Worm (Caenorhabditis elegans) whole organism, L2 larva: ENCODE data around the gene Y19D10B.8.

Experiments used
- C34F6.9 ChIP-seq: fragments of 150-350 bp; optimal IDR thresholded peaks from 2 replicates; lab custom pipeline; 2014; ENCODE audit warnings: missing biosample characterization, missing genetic modification characterization
- F13H6.1 ChIP-seq: sonication (generic microtip); optimal IDR thresholded peaks from 2 replicates; lab custom pipeline; 2016; ENCODE audit warnings: missing genetic modification characterization, missing compliant biosample characterization
- R02D3.7 ChIP-seq: fragments of 150-350 bp; optimal IDR thresholded peaks from 2 replicates; lab custom pipeline; 2014; ENCODE audit warnings: missing biosample characterization, missing genetic modification characterization
- Y55F3AM.14 ChIP-seq: fragments of 200-800 bp; sonication (Bioruptor generic); optimal IDR thresholded peaks from 2 replicates; lab custom pipeline; 2018; ENCODE audit warnings: mild to moderate bottlenecking, missing genetic modification characterization, missing compliant biosample characterization
- ZK546.5 ChIP-seq: sonication (generic microtip); optimal IDR thresholded peaks from 2 replicates; lab custom pipeline; 2017; ENCODE audit warnings: missing biosample characterization, missing genetic modification characterization
- alr-1 ChIP-seq: fragments of 150-350 bp; optimal IDR thresholded peaks from 2 replicates; lab custom pipeline; 2014; ENCODE audit warnings: missing biosample characterization, missing genetic modification characterization
- aly-2 ChIP-seq: fragments of 150-350 bp; optimal IDR thresholded peaks from 2 replicates; lab custom pipeline; 2014; ENCODE audit warnings: missing biosample characterization, missing genetic modification characterization
- blmp-1 ChIP-seq: sonication (generic microtip); optimal IDR thresholded peaks from 2 replicates; lab custom pipeline; 2017; ENCODE audit warnings: missing genetic modification characterization, mild to moderate bottlenecking, missing compliant biosample characterization, antibody characterized with exemption, moderate library complexity; ENCODE audit not compliant: insufficient read depth
- ceh-16 ChIP-seq: fragments of 150-350 bp; optimal IDR thresholded peaks from 2 replicates; lab custom pipeline; 2014; ENCODE audit warnings: missing biosample characterization, missing genetic modification characterization
- ceh-82 ChIP-seq: fragments of 150-350 bp; optimal IDR thresholded peaks from 2 replicates; lab custom pipeline; 2014; ENCODE audit warnings: missing biosample characterization, missing genetic modification characterization
- crh-2 ChIP-seq: sonication (generic microtip); optimal IDR thresholded peaks from 2 replicates; lab custom pipeline; 2017; ENCODE audit warnings: missing biosample characterization, missing genetic modification characterization
- dmd-4 ChIP-seq: sonication (generic microtip); optimal IDR thresholded peaks from 2 replicates; lab custom pipeline; 2017; ENCODE audit warnings: missing biosample characterization, missing genetic modification characterization
- elt-1 ChIP-seq: fragments of 150-350 bp; optimal IDR thresholded peaks from 2 replicates; lab custom pipeline; 2014; ENCODE audit warnings: missing biosample characterization, missing genetic modification characterization
- elt-3 ChIP-seq: sonication (generic microtip); optimal IDR thresholded peaks from 2 replicates; lab custom pipeline; 2017; ENCODE audit warnings: missing biosample characterization, missing genetic modification characterization
- fos-1 ChIP-seq: fragments of 150-350 bp; optimal IDR thresholded peaks from 2 replicates; lab custom pipeline; 2014; ENCODE audit warnings: missing biosample characterization, missing genetic modification characterization
- gmeb-1 ChIP-seq: fragments of 150-350 bp; optimal IDR thresholded peaks from 2 replicates; lab custom pipeline; 2014; ENCODE audit warnings: missing biosample characterization, missing genetic modification characterization
- lin-11 ChIP-seq: fragments of 150-350 bp; sonication (generic microtip); optimal IDR thresholded peaks from 2 replicates; lab custom pipeline; 2014; ENCODE audit warnings: missing biosample characterization, missing genetic modification characterization, inconsistent platforms, mixed read lengths
- lin-13 ChIP-seq: fragments of 150-350 bp; optimal IDR thresholded peaks from 2 replicates; lab custom pipeline; 2014; ENCODE audit warnings: missing biosample characterization, missing genetic modification reagents, missing genetic modification characterization
- lin-39 ChIP-seq: fragments of 150-350 bp; optimal IDR thresholded peaks from 2 replicates; lab custom pipeline; 2014; ENCODE audit warnings: missing biosample characterization, missing genetic modification reagents, missing genetic modification characterization
- lsy-2 ChIP-seq, 2 experiments: fragments of 150-350 bp in 1 of 2; sonication (generic microtip) in 1 of 2; optimal IDR thresholded peaks; 2 replicates each; lab custom pipeline; 2014 to 2017; ENCODE audit warnings: missing biosample characterization in 2 of 2, missing genetic modification characterization in 2 of 2
- mab-5 ChIP-seq: fragments of 150-350 bp; optimal IDR thresholded peaks from 2 replicates; lab custom pipeline; 2014; ENCODE audit warnings: missing biosample characterization, missing genetic modification characterization
- mbf-1 ChIP-seq: sonication (generic microtip); optimal IDR thresholded peaks from 2 replicates; lab custom pipeline; 2017; ENCODE audit warnings: missing biosample characterization, missing genetic modification characterization
- mdl-1 ChIP-seq, 2 experiments: fragments of 150-350 bp in 1 of 2; sonication (generic microtip) in 1 of 2; optimal IDR thresholded peaks; 2 replicates each; lab custom pipeline; 2017; ENCODE audit warnings: missing biosample characterization in 2 of 2, missing genetic modification characterization in 2 of 2
- nhr-10 ChIP-seq: sonication (generic microtip); optimal IDR thresholded peaks from 2 replicates; lab custom pipeline; 2017; ENCODE audit warnings: missing biosample characterization, missing genetic modification characterization
- nhr-11 ChIP-seq: fragments of 150-350 bp; optimal IDR thresholded peaks from 2 replicates; lab custom pipeline; 2014; ENCODE audit warnings: missing biosample characterization, missing genetic modification characterization
- nhr-12 ChIP-seq: fragments of 150-350 bp; optimal IDR thresholded peaks from 2 replicates; lab custom pipeline; 2014; ENCODE audit warnings: missing biosample characterization, missing genetic modification characterization
- nhr-129 ChIP-seq: fragments of 150-350 bp; optimal IDR thresholded peaks from 2 replicates; lab custom pipeline; 2014; ENCODE audit warnings: missing biosample characterization, missing genetic modification characterization
- nhr-21 ChIP-seq: fragments of 150-350 bp; optimal IDR thresholded peaks from 2 replicates; lab custom pipeline; 2014; ENCODE audit warnings: missing biosample characterization, missing genetic modification characterization
- nhr-237 ChIP-seq: fragments of 150-350 bp; optimal IDR thresholded peaks from 2 replicates; lab custom pipeline; 2014; ENCODE audit warnings: missing biosample characterization, missing genetic modification characterization
- nhr-25 ChIP-seq: fragments of 150-350 bp; sonication (generic microtip); optimal IDR thresholded peaks from 3 replicates; lab custom pipeline; 2014; ENCODE audit warnings: missing biosample characterization, missing genetic modification characterization
- nhr-6 ChIP-seq: fragments of 150-350 bp; optimal IDR thresholded peaks from 2 replicates; lab custom pipeline; 2014; ENCODE audit warnings: missing biosample characterization, missing genetic modification characterization
- nhr-77 ChIP-seq: fragments of 150-350 bp; optimal IDR thresholded peaks from 2 replicates; lab custom pipeline; 2014; ENCODE audit warnings: missing biosample characterization, missing genetic modification characterization
- sem-4 ChIP-seq: fragments of 150-350 bp; optimal IDR thresholded peaks from 2 replicates; lab custom pipeline; 2014; ENCODE audit warnings: missing biosample characterization, missing genetic modification reagents, missing genetic modification characterization
- sma-3 ChIP-seq: sonication (generic microtip); optimal IDR thresholded peaks from 2 replicates; lab custom pipeline; 2016; ENCODE audit warnings: missing genetic modification reagents, missing genetic modification characterization, missing compliant biosample characterization
- snpc-4 ChIP-seq: fragments of 150-350 bp; optimal IDR thresholded peaks from 2 replicates; lab custom pipeline; 2014; ENCODE audit warnings: missing biosample characterization, missing genetic modification characterization
- unc-62 ChIP-seq: fragments of 150-350 bp; optimal IDR thresholded peaks from 2 replicates; lab custom pipeline; 2014; ENCODE audit warnings: missing biosample characterization, missing genetic modification reagents, missing genetic modification characterization
- zag-1 ChIP-seq: fragments of 150-350 bp; optimal IDR thresholded peaks from 2 replicates; lab custom pipeline; 2014; ENCODE audit warnings: missing biosample characterization, missing genetic modification characterization
- ztf-4 ChIP-seq: fragments of 150-350 bp; optimal IDR thresholded peaks from 2 replicates; lab custom pipeline; 2014; ENCODE audit warnings: missing biosample characterization, missing genetic modification characterization

The Y19D10B.8 gene

DNA sequence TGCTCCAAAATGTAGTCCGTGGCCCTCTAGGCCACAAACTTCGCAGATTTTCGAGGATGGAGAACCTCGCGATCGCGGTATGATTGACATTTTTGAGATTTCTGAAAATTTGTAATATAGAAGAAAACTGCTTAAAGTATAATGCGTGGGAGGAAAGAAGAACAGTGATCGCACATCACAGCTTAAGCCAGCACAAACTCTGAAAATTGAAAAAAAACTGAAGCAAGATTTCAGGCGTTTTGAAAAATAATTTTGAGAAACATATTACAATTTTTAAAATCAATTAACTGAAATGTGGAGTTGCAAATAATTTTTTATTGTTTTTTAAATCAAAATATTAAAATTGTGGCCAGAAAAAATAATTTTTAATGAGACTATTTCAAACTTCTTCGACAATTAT lies 33.8 kb downstream of the Y19D10B.8 start, which contains the start of gene nhr-275:
nhr-275 (minus strand) TSS at position 101 of the 400 bp plus-strand sequence.
- TF ChIP-seq nhr-11 (tag; lab: Kevin White, UChicago) (no peak), gmeb-1 (tag; lab: Kevin White, UChicago) (no peak), ceh-16 (tag; lab: Kevin White, UChicago) (no peak), nhr-6 (tag; lab: Kevin White, UChicago) (no peak), mbf-1 (no peak), ceh-82 (tag; lab: Kevin White, UChicago) (no peak), C34F6.9 (tag; lab: Kevin White, UChicago) (no peak), aly-2 (tag; lab: Kevin White, UChicago) (no peak), crh-2 (no peak), nhr-25 (no peak), nhr-237 (tag; lab: Kevin White, UChicago) (no peak), zag-1 (tag; lab: Kevin White, UChicago) (no peak), mab-5 (tag; lab: Kevin White, UChicago) (no peak), dmd-4 (no peak)
- TF ChIP-seq, all 48 proteins: peak for 0

DNA sequence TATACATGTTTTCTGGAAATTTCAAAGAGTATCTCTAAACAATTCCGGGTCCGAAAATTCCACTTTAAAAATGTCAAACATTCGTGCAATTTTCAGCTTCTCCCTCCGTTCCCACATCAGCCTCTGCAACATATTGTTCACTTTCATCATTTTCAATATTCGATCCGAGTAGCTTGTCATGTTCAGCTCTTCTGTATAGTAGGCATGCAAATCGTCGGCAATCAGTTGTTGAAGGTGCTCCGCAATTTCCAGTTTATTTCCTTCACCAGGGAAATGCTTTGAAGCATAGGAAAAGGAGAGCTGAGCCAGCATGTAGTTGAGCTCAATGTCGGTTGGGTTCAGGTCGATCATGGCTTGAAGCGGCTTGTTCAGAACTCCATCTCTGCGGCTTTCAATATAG lies 35.9 kb downstream of the Y19D10B.8 start:
- TF ChIP-seq zag-1 (tag; lab: Kevin White, UChicago) = no peak
- TF ChIP-seq alr-1 (tag; lab: Kevin White, UChicago) = no peak
- no peak for TF ChIP-seq lin-13 (GFP tag; lab: Kevin White, UChicago)
- no peak for TF ChIP-seq nhr-11 (tag; lab: Kevin White, UChicago)
- TF ChIP-seq nhr-10 = no peak
- TF ChIP-seq C34F6.9 (tag; lab: Kevin White, UChicago) = no peak
- no peak for TF ChIP-seq unc-62
- no peak for TF ChIP-seq fos-1 (tag; lab: Kevin White, UChicago)
- no peak for TF ChIP-seq Y55F3AM.14 (GFP tag; lab: Kevin White, UChicago)
- TF ChIP-seq lin-11 = no peak
- TF ChIP-seq mbf-1 = no peak
- TF ChIP-seq ztf-4 (tag; lab: Kevin White, UChicago) = no peak

DNA sequence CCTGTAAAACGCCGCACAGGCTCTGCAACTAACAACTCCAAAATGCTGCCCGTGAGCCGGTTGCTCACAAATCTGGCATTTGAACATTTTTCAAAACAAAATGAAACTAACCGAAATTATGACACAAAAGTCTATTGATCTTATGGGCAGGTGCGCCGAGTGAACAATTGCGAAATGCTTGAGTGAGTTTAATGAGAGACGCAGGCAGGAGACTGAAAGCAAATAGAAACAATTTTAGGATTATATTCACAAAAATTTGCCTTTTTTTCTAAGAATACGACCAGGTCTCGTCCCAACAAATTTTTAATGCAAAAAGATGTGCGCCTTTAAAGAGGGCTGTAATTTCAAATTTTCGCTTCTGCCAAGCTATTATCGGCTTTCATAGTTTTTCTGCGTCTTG lies 36.4 kb downstream of the Y19D10B.8 start, which contains the start of gene nhr-183:
nhr-183 (minus strand) TSS at position 180 of the 400 bp plus-strand sequence.
- TF ChIP-seq nhr-77 (tag; lab: Kevin White, UChicago) (no peak), dmd-4 (no peak), F13H6.1 (no peak), ztf-4 (tag; lab: Kevin White, UChicago) (no peak), nhr-129 (no peak), sem-4 (tag; lab: Kevin White, UChicago) (no peak), R02D3.7 (tag; lab: Kevin White, UChicago) (no peak), lin-11 (no peak), lin-13 (GFP tag; lab: Kevin White, UChicago) (no peak), mab-5 (tag; lab: Kevin White, UChicago) (no peak), C34F6.9 (tag; lab: Kevin White, UChicago) (no peak), nhr-11 (tag; lab: Kevin White, UChicago) (no peak), lsy-2 (tag; optimal IDR thresholded peaks at IDR 0.05; lab: Kevin White, UChicago) (no peak), nhr-21 (no peak), nhr-12 (no peak), mdl-1 (tag; optimal IDR thresholded peaks at IDR 0.05; lab: Kevin White, UChicago) (no peak), elt-3 (tag; lab: Kevin White, UChicago) (no peak), elt-1 (tag; lab: Kevin White, UChicago) (no peak), fos-1 (tag; lab: Kevin White, UChicago) (no peak)

DNA sequence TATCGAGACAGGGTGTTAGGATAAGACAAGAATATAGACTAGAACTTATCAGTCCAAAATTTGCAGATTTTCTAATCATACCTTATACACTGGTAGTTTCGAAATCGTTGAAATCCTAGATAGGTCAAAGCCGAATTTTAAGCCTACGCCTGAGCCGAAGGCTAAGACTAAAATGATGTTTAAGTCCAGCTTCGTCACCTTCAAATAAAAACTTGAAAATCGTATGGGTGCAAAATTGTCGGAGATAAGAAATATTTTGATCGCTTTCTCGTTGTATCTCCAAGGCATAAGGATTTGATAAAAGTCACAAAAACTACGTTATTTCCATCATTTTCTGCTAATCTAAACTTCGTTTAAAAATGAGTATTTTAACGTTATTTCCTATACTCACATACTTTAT lies 40.1 kb downstream of the Y19D10B.8 start, which contains the start of gene F41B5.12:
F41B5.12 (plus strand) TSS at position 301 of the 400 bp plus-strand sequence.
- no peak for TF ChIP-seq alr-1 (tag; lab: Kevin White, UChicago)
- no peak for TF ChIP-seq ceh-16 (tag; lab: Kevin White, UChicago)
- TF ChIP-seq gmeb-1 (tag; lab: Kevin White, UChicago) = no peak
- no peak for TF ChIP-seq blmp-1 (tag; lab: Kevin White, UChicago)
- TF ChIP-seq lin-39 (tag; lab: Kevin White, UChicago) = no peak
- TF ChIP-seq ztf-4 (tag; lab: Kevin White, UChicago) = no peak
- TF ChIP-seq mdl-1 (tag; optimal IDR thresholded peaks at IDR 0.05; lab: Kevin White, UChicago) = no peak
- no peak for TF ChIP-seq Y55F3AM.14 (GFP tag; lab: Kevin White, UChicago)
- TF ChIP-seq nhr-6 (tag; lab: Kevin White, UChicago) = no peak
- no peak for TF ChIP-seq nhr-129
- TF ChIP-seq elt-1 (tag; lab: Kevin White, UChicago) = no peak
- TF ChIP-seq lin-13 (GFP tag; lab: Kevin White, UChicago) = no peak
- no peak for TF ChIP-seq snpc-4 (tag; lab: Kevin White, UChicago)
- no peak for TF ChIP-seq ZK546.5 (tag; lab: Kevin White, UChicago)
- TF ChIP-seq sem-4 (tag; lab: Kevin White, UChicago) = no peak
- TF ChIP-seq lin-11 = no peak
- TF ChIP-seq nhr-25 = no peak
- TF ChIP-seq ceh-82 (tag; lab: Kevin White, UChicago) = no peak
- TF ChIP-seq nhr-237 (tag; lab: Kevin White, UChicago) = no peak
- no peak for TF ChIP-seq sma-3 (GFP tag; lab: Kevin White, UChicago)
